Worm (Caenorhabditis elegans) whole organism, L4 larva: ENCODE data around the gene T10G3.2.
A peak's percentile ranks its signal among the peaks of the same experiment; 100 is the strongest.

Experiments used
- F49E8.2 ChIP-seq: sonication (generic microtip); optimal IDR thresholded peaks from 2 replicates; lab custom pipeline; 2016; ENCODE audit warnings: missing compliant biosample characterization, mild to moderate bottlenecking, missing genetic modification characterization, borderline replicate concordance
- R02D3.7 ChIP-seq: fragments of 150-350 bp; sonication (generic microtip); optimal IDR thresholded peaks from 3 replicates; lab custom pipeline; 2014; ENCODE audit warnings: missing biosample characterization, missing genetic modification characterization
- daf-12 ChIP-seq: fragments of 150-350 bp; optimal IDR thresholded peaks from 2 replicates; lab custom pipeline; 2014; ENCODE audit warnings: missing biosample characterization, missing genetic modification reagents, missing genetic modification characterization
- lin-39 ChIP-seq: fragments of 150-350 bp; optimal IDR thresholded peaks from 2 replicates; lab custom pipeline; 2014; ENCODE audit warnings: missing biosample characterization, missing genetic modification reagents, missing genetic modification characterization
- unc-62 ChIP-seq, 3 experiments: fragments of 150-350 bp in 1 of 3; sonication (generic microtip); optimal IDR thresholded peaks in 2 of 3; peaks in 1 of 3; 1 replicate in 1 of 3; 2 replicates in 2 of 3; lab custom pipeline; 2014 to 2017; ENCODE audit warnings: missing biosample characterization in 3 of 3, missing genetic modification characterization in 3 of 3, missing genetic modification reagents in 3 of 3, missing genotype in 1 of 3

The T10G3.2 gene

ce11 chrV:13427378-13427777 is 52.3 kb downstream of the T10G3.2 start:
- TF ChIP-seq daf-12 (tag; lab: Kevin White, UChicago) = no peak
- peak in 1 of 2 experiments; percentile 96 for TF ChIP-seq unc-62 (GFP tag; optimal IDR thresholded peaks at IDR 0.05 in 1 of 2; lab: Kevin White, UChicago)
- no peak for TF ChIP-seq unc-62 (tag; optimal IDR thresholded peaks at IDR 0.05; lab: Kevin White, UChicago)
- no peak for TF ChIP-seq R02D3.7 (tag; lab: Kevin White, UChicago)
- no peak for TF ChIP-seq F49E8.2 (tag; lab: Kevin White, UChicago)
- TF ChIP-seq lin-39 = no peak
